Fruit fly (Drosophila melanogaster) ovary, adult (tissue): ENCODE results near the gene geko.

Experiments
- CG17801 ChIP-seq: fragments of 200-800 bp; optimal IDR thresholded peaks from 2 replicates; lab custom pipeline; 2019; ENCODE audit warnings: missing biosample characterization, mild to moderate bottlenecking, missing genetic modification characterization, moderate library complexity; ENCODE audit not compliant: partially characterized antibody

geko gene

dm6 chr3L:18174833-18175232 lies 35.6 kb downstream of the geko start:
- no peak for TF ChIP-seq CG17801 (GFP tag; lab: Kevin White, UChicago)

dm6 chr3L:18179564-18180201 lies 40.5 kb downstream of the geko start:
- TF ChIP-seq CG17801 (GFP tag; lab: Kevin White, UChicago), result no peak

- TF ChIP-seq CG17801 (GFP tag; lab: Kevin White, UChicago), result no peak
Observed at dm6 chr3L:18181900-18182299, 42.7 kb downstream of the geko start.

dm6 chr3L:18183928-18184327 lies 44.7 kb downstream of the geko start:
- TF ChIP-seq CG17801 (GFP tag; lab: Kevin White, UChicago), result peak; percentile 30

dm6 chr3L:18184762-18185161 lies 45.6 kb downstream of the geko start:
- TF ChIP-seq CG17801 (GFP tag; lab: Kevin White, UChicago), result no peak

- peak; percentile 84 for TF ChIP-seq CG17801 (GFP tag; lab: Kevin White, UChicago)
Observed at dm6 chr3L:18185542-18186312, 46.5 kb downstream of the geko start, which contains the start of gene hid. Gene hid (minus strand): TSS chr3L:18185641.

dm6 chr3L:18186313-18186625 lies 47.1 kb downstream of the geko start:
- TF ChIP-seq CG17801 (GFP tag; lab: Kevin White, UChicago), result no peak

dm6 chr3L:18186779-18187178 lies 47.6 kb downstream of the geko start:
- no peak for TF ChIP-seq CG17801 (GFP tag; lab: Kevin White, UChicago)

dm6 chr3L:18187472-18188089 lies 48.4 kb downstream of the geko start:
- TF ChIP-seq CG17801 (GFP tag; lab: Kevin White, UChicago), result peak; percentile 28

dm6 chr3L:18188473-18189087 lies 49.4 kb downstream of the geko start:
- TF ChIP-seq CG17801 (GFP tag; lab: Kevin White, UChicago), result no peak

- TF ChIP-seq CG17801 (GFP tag; lab: Kevin White, UChicago), result no peak
Observed at dm6 chr3L:18190484-18191220, 51.5 kb downstream of the geko start.

dm6 chr3L:18191555-18192135 lies 52.4 kb downstream of the geko start:
- TF ChIP-seq CG17801 (GFP tag; lab: Kevin White, UChicago), result no peak

dm6 chr3L:18192858-18193478 lies 53.8 kb downstream of the geko start:
- TF ChIP-seq CG17801 (GFP tag; lab: Kevin White, UChicago), result peak; percentile 54

- TF ChIP-seq CG17801 (GFP tag; lab: Kevin White, UChicago), result no peak
Observed at dm6 chr3L:18193642-18194041, 54.4 kb downstream of the geko start.
